Worm (Caenorhabditis elegans) whole organism, mixed stage, embryonic: ENCODE measurements around the gene srv-22.

Experiments
- blmp-1 ChIP-seq: fragments of 150-350 bp; optimal IDR thresholded peaks from 2 replicates; lab custom pipeline; 2014; ENCODE audit warnings: missing biosample characterization, missing genetic modification characterization
- ceh-83 ChIP-seq: fragments of 200-800 bp; sonication (Bioruptor generic); optimal IDR thresholded peaks from 2 replicates; lab custom pipeline; 2018; ENCODE audit warnings: mild to moderate bottlenecking, missing genetic modification characterization, missing compliant biosample characterization
- flh-1 ChIP-seq: fragments of 200-800 bp; sonication (Bioruptor generic); optimal IDR thresholded peaks from 2 replicates; lab custom pipeline; 2018; ENCODE audit warnings: mild to moderate bottlenecking, missing genetic modification characterization, moderate library complexity, missing compliant biosample characterization
- mep-1 ChIP-seq: fragments of 150-350 bp; optimal IDR thresholded peaks from 2 replicates; lab custom pipeline; 2017; ENCODE audit warnings: missing biosample characterization, missing genetic modification reagents, missing genetic modification characterization, inconsistent platforms
- nhr-2 ChIP-seq: fragments of 150-350 bp; optimal IDR thresholded peaks from 2 replicates; lab custom pipeline; 2014; ENCODE audit warnings: missing biosample characterization, missing genetic modification characterization
- nhr-237 ChIP-seq: fragments of 150-350 bp; optimal IDR thresholded peaks from 2 replicates; lab custom pipeline; 2014; ENCODE audit warnings: missing biosample characterization, missing genetic modification characterization
- pha-4 ChIP-seq: fragments of 150-350 bp; optimal IDR thresholded peaks from 2 replicates; lab custom pipeline; 2018; ENCODE audit warnings: missing biosample characterization, missing genetic modification reagents, missing genetic modification characterization
- snpc-4 ChIP-seq: fragments of 150-350 bp; optimal IDR thresholded peaks from 2 replicates; lab custom pipeline; 2014; ENCODE audit warnings: missing biosample characterization, missing genetic modification characterization
- sptf-1 ChIP-seq: sonication (generic microtip); optimal IDR thresholded peaks from 2 replicates; lab custom pipeline; 2017; ENCODE audit warnings: mild to moderate bottlenecking, missing genetic modification characterization, moderate library complexity, missing compliant biosample characterization
- tbx-8 ChIP-seq: fragments of 200-800 bp; sonication (Bioruptor generic); optimal IDR thresholded peaks from 2 replicates; lab custom pipeline; 2018; ENCODE audit warnings: mild to moderate bottlenecking, missing genetic modification characterization, moderate library complexity, missing compliant biosample characterization
- unc-62 ChIP-seq: fragments of 150-350 bp; optimal IDR thresholded peaks from 2 replicates; lab custom pipeline; 2014; ENCODE audit warnings: missing biosample characterization, missing genetic modification reagents, missing genetic modification characterization

DNA sequence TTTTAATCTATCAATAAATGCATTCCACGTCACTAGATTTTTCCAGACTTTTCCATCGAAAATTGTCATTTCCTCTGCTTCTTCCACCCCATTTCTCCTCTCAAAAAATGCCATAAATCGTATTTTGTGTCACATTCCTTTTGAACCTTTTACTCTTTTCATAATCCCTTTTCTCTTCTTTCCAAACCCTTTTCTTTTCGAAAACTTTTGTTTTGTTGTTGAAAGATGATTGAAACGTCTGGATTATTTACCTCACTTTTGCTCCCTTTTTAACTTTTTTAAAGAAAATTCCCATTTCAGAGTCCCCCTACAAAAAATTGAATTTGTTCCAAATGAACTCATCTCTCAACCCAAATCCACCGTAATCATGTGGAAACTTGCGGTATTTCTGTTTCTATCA lies 40.6 kb downstream of the srv-22 start, which contains the start of gene C06E7.2:
- TF ChIP-seq nhr-2: no peak
- no peak for TF ChIP-seq unc-62 (GFP tag; lab: Kevin White, UChicago)
- no peak for TF ChIP-seq pha-4
- TF ChIP-seq mep-1 (tag; lab: Kevin White, UChicago): no peak
- no peak for TF ChIP-seq snpc-4 (tag; lab: Kevin White, UChicago)
- TF ChIP-seq sptf-1: no peak
- TF ChIP-seq nhr-237 (tag; lab: Kevin White, UChicago): no peak
- no peak for TF ChIP-seq tbx-8 (GFP tag; lab: Kevin White, UChicago)
- TF ChIP-seq flh-1 (GFP tag; lab: Kevin White, UChicago): no peak
- TF ChIP-seq blmp-1 (tag; lab: Kevin White, UChicago): no peak
- TF ChIP-seq ceh-83 (GFP tag; lab: Kevin White, UChicago): no peak
